Worm (Caenorhabditis elegans): ENCODE results near the gene ift-139.

The ift-139 gene

DNA sequence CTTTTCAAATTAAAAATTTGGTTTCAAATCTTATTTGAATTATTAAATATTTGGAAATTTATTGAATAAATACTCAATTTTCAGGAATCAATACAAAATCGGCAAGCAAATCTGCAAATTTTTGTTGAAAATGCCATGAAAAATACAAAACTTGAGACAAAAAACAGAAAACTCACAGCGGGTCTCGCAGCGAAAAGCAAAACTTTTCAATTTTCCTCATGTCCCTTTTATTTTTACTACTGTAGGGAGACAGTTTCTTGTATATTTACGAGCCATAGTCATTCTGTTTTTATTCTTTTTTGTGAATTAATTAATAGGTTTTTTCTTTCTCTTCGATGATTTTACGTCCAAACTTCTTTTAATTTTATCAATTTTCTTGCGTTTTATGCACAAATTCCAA lies 50.8 kb downstream of the ift-139 start:
- TF ChIP-seq nhr-111 (GFP tag; optimal IDR thresholded peaks at IDR 0.05) (no peak), daf-19 (GFP tag; conservative IDR thresholded peaks at IDR 0.05) (no peak), snpc-1.2 (GFP tag; IDR thresholded peaks at IDR 0.05) (no peak), pqm-1 (tag; optimal IDR thresholded peaks at IDR 0.05) (no peak), F49E8.2 (tag; optimal IDR thresholded peaks at IDR 0.05; ENCODE audit: borderline replicate concordance) (peak; percentile 27), R02D3.7 (tag; optimal IDR thresholded peaks at IDR 0.05) (peak; percentile 12), madf-9 (GFP tag; conservative IDR thresholded peaks at IDR 0.05) (no peak), Y105C5A.15 (GFP tag; IDR thresholded peaks at IDR 0.05) (no peak), snpc-4 (tag; optimal IDR thresholded peaks at IDR 0.05) (no peak), ceh-62 (tag; optimal IDR thresholded peaks at IDR 0.05) (no peak), lin-38 (GFP tag; IDR thresholded peaks at IDR 0.05) (peak; percentile 21; the same call in 1 of the 2 replicates), ZK337.2 (GFP tag; IDR thresholded peaks at IDR 0.05) (no peak), lir-3 (tag; optimal IDR thresholded peaks at IDR 0.05) (no peak), Y48G9A.11 (GFP tag; IDR thresholded peaks at IDR 0.05) (peak; percentile 54; the same call in 1 of the 2 replicates), rbr-2 (tag; optimal IDR thresholded peaks at IDR 0.05) (no peak)

DNA sequence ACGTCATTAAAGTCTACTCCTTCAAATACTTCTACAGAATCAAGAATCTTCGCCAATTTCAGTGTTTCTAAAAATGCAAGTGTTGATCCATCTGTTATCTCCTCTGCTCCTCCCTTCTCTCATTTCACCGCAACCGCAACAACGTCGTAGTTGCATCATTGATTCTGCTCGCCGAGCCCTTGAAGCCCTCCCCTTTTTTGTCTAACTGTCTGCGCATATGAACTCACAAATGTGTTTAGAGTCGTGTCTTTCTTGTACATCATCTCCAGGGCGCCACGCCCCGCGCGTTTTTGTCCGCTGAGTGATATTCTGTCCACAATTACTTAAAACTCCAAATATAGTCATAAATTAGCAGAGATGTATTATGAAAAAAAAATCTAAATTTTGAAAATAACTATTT lies 51.3 kb downstream of the ift-139 start:
- TF ChIP-seq ceh-32 (tag; optimal IDR thresholded peaks at IDR 0.05; ENCODE audit: poor library complexity) (no peak), vab-7 (GFP tag; IDR thresholded peaks at IDR 0.05) (no peak), nhr-25 (tag; optimal IDR thresholded peaks at IDR 0.05; ENCODE audit: borderline replicate concordance, insufficient read depth) (no peak), daf-8 (GFP tag; IDR thresholded peaks at IDR 0.05) (no peak), mes-2 (tag; optimal IDR thresholded peaks at IDR 0.05; ENCODE audit: poor library complexity, severe bottlenecking) (peak; percentile 10), hif-1 (tag; optimal IDR thresholded peaks at IDR 0.05) (no peak), mdl-1 (tag; optimal IDR thresholded peaks at IDR 0.05) (no peak), daf-16 (GFP tag; optimal IDR thresholded peaks at IDR 0.05) (no peak), daf-16 (tag; optimal IDR thresholded peaks at IDR 0.05) (no peak), lsy-2 (tag; optimal IDR thresholded peaks at IDR 0.05) (peak in 1 of 2 experiments; percentile 4), spr-1 (tag; optimal IDR thresholded peaks at IDR 0.05) (no peak), F49E8.2 (tag; optimal IDR thresholded peaks at IDR 0.05; ENCODE audit: borderline replicate concordance) (no peak), hmg-1.1 (GFP tag; IDR thresholded peaks at IDR 0.05) (peak; percentile 40; the same call in 1 of the 2 replicates), madf-5 (GFP tag; IDR thresholded peaks at IDR 0.05) (no peak), aha-1 (tag) (peak; percentile 96)

DNA sequence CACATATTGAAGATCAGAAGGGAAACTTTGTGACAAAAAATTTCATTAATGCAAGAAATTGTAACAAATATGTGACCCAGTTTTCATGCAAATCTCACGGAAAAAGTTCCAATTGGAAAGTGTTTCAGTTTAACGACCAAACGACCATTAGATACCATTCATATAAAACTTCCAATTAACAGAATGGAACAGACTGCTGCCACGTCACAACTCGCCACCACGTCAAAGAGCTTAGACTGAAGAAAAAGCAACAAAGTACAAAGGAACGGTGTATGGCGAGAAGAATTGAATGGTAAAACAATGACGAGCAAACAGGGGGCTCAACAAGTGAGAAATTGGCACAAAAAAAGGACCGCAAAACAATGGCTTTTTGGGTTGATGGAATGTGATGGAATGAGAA lies 53.9 kb downstream of the ift-139 start, which contains the start of gene T04C9.3:
Gene T04C9.3 (plus strand): TSS at position 301 of the 400 bp plus-strand sequence.
- TF ChIP-seq lim-7 (GFP tag; IDR thresholded peaks at IDR 0.05) = no peak

DNA sequence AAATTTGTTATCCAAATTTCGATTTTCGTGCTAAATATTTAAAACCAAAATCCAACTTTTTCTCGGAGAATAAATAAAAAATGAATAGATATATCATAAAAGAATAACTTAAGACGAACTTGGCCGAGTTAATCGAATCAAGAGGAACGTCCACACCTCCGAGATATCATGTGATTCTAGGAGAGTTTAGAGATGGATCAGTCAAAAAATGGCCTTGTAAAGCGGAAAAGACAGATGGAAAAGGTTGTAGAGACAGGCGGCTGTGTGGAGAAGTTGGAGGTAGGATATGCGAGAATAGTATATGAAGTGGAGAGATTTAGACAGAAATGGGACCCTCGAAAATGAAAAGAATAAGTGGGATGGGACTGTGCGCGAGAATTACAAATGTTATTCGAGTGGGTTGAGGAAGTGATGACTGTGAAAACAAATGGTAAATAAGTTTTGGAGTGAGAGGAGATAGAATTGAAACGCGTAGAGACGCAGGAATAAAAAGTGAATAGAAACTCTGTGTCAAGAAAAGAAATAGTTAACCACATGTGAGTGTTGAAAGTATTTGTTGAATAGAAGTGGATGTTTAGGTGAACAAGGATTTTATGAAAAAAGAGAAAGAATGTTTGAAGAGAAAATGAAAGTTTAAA lies 56.4 kb downstream of the ift-139 start:
- TF ChIP-seq Y75B8A.6 (GFP tag; IDR thresholded peaks at IDR 0.05) (no peak), nhr-25 (tag; optimal IDR thresholded peaks at IDR 0.05; ENCODE audit: borderline replicate concordance, insufficient read depth) (peak; percentile 22), hlh-30 (tag; optimal IDR thresholded peaks at IDR 0.05; ENCODE audit: insufficient read depth) (peak; percentile 29), nhr-28 (tag; optimal IDR thresholded peaks at IDR 0.05) (peak; percentile 14), aha-1 (tag) (peak; percentile 66), T26A8.4 (GFP tag; IDR thresholded peaks at IDR 0.05) (no peak)

Data from whole organism, L4 larva.